Worm (Caenorhabditis elegans) whole organism, L4/young adult: ENCODE data around the gene Y43F8B.15.

Source experiments
- W03F9.2 ChIP-seq: fragments of 150-350 bp; optimal IDR thresholded peaks from 2 replicates; lab custom pipeline; 2014; ENCODE audit warnings: missing biosample characterization, missing genetic modification characterization
- dao-5 ChIP-seq: sonication (generic microtip); optimal IDR thresholded peaks from 2 replicates; lab custom pipeline; 2016; ENCODE audit warnings: missing genotype, missing genetic modification characterization, moderate library complexity, missing compliant biosample characterization
- him-1 ChIP-seq: sonication (generic microtip); optimal IDR thresholded peaks from 2 replicates; lab custom pipeline; 2016; ENCODE audit warnings: missing genotype, missing genetic modification reagents, missing genetic modification characterization, missing compliant biosample characterization

- TF ChIP-seq dao-5 (tag; lab: Kevin White, UChicago): no peak
- TF ChIP-seq him-1 (tag; lab: Kevin White, UChicago): no peak
- TF ChIP-seq W03F9.2 (tag; lab: Kevin White, UChicago): no peak
Measured at ce11 chrV:19430351-19430913, 31.5 kb downstream of the Y43F8B.15 start.
